Worm (Caenorhabditis elegans): ENCODE results near the gene hpo-34.

DNA sequence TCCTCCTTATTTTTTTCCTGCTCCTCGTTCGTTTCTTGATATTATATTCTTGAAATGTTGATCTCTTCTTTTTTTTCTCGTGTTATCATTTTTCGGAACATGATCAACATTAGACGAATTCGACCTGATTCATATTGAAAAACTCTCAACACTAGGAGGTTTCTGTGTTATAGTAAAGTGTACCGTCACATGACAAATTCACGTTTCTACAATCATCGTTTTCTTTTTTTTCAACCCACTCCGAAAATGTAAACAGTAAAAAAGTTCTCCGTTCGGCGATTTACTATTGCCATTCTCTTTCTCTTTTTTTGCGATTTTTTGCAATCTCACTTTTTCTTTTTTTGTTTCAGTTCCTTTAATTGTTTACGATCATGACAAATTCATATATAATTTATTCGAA lies 47.5 kb downstream of the hpo-34 start:
- TF ChIP-seq lin-13 (tag; optimal IDR thresholded peaks at IDR 0.05): no peak
- TF ChIP-seq unc-39 (tag; optimal IDR thresholded peaks at IDR 0.05): no peak
- no peak for TF ChIP-seq mep-1 (tag; optimal IDR thresholded peaks at IDR 0.05)
- TF ChIP-seq blmp-1 (tag; optimal IDR thresholded peaks at IDR 0.05): no peak
- TF ChIP-seq nhr-28 (tag; optimal IDR thresholded peaks at IDR 0.05): no peak
- no peak for TF ChIP-seq ceh-43 (GFP tag; optimal IDR thresholded peaks at IDR 0.05)
- TF ChIP-seq snpc-4 (tag; optimal IDR thresholded peaks at IDR 0.05): no peak
- TF ChIP-seq sem-2 (GFP tag; optimal IDR thresholded peaks at IDR 0.05): no peak
- TF ChIP-seq elt-3 (tag; optimal IDR thresholded peaks at IDR 0.05): no peak
- no peak for TF ChIP-seq mls-2 (tag; optimal IDR thresholded peaks at IDR 0.05)
